Worm (Caenorhabditis elegans): ENCODE results near the gene T20B3.14.

DNA sequence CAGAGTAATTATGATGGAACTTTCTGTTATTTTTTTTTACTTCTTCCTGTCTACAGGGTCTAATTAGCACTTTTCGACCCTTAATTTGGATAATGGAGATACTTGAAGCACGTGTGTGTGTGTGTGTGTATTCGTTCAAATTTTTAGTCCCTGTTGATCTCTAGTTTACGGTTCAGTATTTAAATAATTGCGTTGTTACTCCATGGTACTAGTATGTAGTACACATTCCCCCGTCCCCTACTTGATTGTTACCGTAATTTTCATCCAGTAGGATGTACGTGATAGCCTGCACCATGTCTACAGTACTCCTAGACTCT is 41.9 kb downstream of the T20B3.14 start:
- no peak for TF ChIP-seq him-1 (tag; optimal IDR thresholded peaks at IDR 0.05)
- TF ChIP-seq dao-5 (tag; optimal IDR thresholded peaks at IDR 0.05): no peak

Measured in whole organism, L4/young adult.